Fruit fly (Drosophila melanogaster): Measurements from ENCODE around the gene Drp1.

- TF ChIP-seq usp (GFP tag; optimal IDR thresholded peaks at IDR 0.05), result no peak
- TF ChIP-seq CG8478 (optimal IDR thresholded peaks at IDR 0.05), result no peak
- no peak for TF ChIP-seq pan (optimal IDR thresholded peaks at IDR 0.05)
- no peak for TF ChIP-seq psq (optimal IDR thresholded peaks at IDR 0.05)
- TF ChIP-seq EcR (GFP tag; optimal IDR thresholded peaks at IDR 0.05), result no peak
Measured at dm6 chr2L:2584461-2585056, 671 bp downstream of the Drp1 start.
